Worm (Caenorhabditis elegans) whole organism, L1 larva: ENCODE measurements around the gene F26F2.7.

Source experiments
- C16A3.4 ChIP-seq: fragments of 150-350 bp; optimal IDR thresholded peaks from 2 replicates; lab custom pipeline; 2014; ENCODE audit warnings: missing biosample characterization, missing genetic modification characterization
- C34B4.2 ChIP-seq: sonication (generic microtip); optimal IDR thresholded peaks from 2 replicates; lab custom pipeline; 2017; ENCODE audit warnings: mild to moderate bottlenecking, missing genetic modification characterization, missing compliant biosample characterization
- F16B12.6 ChIP-seq: fragments of 150-350 bp; optimal IDR thresholded peaks from 2 replicates; lab custom pipeline; 2014; ENCODE audit warnings: missing biosample characterization, missing genetic modification characterization
- aha-1 ChIP-seq: fragments of 150-350 bp; optimal IDR thresholded peaks from 2 replicates; lab custom pipeline; 2014; ENCODE audit warnings: missing biosample characterization, missing genetic modification characterization
- aly-2 ChIP-seq: fragments of 150-350 bp; optimal IDR thresholded peaks from 2 replicates; lab custom pipeline; 2014; ENCODE audit warnings: missing biosample characterization, missing genetic modification characterization
- ama-1 ChIP-seq: fragments of 150-350 bp; optimal IDR thresholded peaks from 2 replicates; lab custom pipeline; 2014
- blmp-1 ChIP-seq: fragments of 150-350 bp; optimal IDR thresholded peaks from 2 replicates; lab custom pipeline; 2014; ENCODE audit warnings: missing biosample characterization, missing genetic modification characterization
- ceh-8 ChIP-seq: fragments of 200-800 bp; sonication (Bioruptor generic); optimal IDR thresholded peaks from 2 replicates; lab custom pipeline; 2018; ENCODE audit warnings: mild to moderate bottlenecking, missing genetic modification characterization, moderate library complexity, missing compliant biosample characterization
- ceh-82 ChIP-seq, 3 experiments: fragments of 150-350 bp in 1 of 3; sonication (generic microtip) in 2 of 3; optimal IDR thresholded peaks; 2 replicates each; lab custom pipeline; 2014 to 2017; ENCODE audit warnings: missing biosample characterization in 3 of 3, missing genetic modification characterization in 3 of 3
- ceh-88 ChIP-seq: fragments of 200-800 bp; sonication (Bioruptor generic); IDR thresholded peaks from 2 replicates; pipeline ENCODE4 v1.3.6; 2022; ENCODE audit warnings: missing genetic modification characterization, missing compliant biosample characterization
- ceh-90 ChIP-seq: sonication (generic microtip); optimal IDR thresholded peaks from 2 replicates; lab custom pipeline; 2016; ENCODE audit warnings: missing genetic modification characterization, missing compliant biosample characterization
- dpl-1 ChIP-seq, 3 experiments: fragments of 150-350 bp in 2 of 3; sonication (generic microtip) in 1 of 3; optimal IDR thresholded peaks; 2 replicates each; lab custom pipeline; 2014 to 2017; ENCODE audit warnings: missing biosample characterization in 3 of 3, missing genetic modification characterization in 3 of 3, missing genetic modification reagents in 3 of 3
- dsc-1 ChIP-seq: sonication (generic microtip); optimal IDR thresholded peaks from 2 replicates; lab custom pipeline; 2016; ENCODE audit warnings: mild to moderate bottlenecking, missing genetic modification characterization, missing compliant biosample characterization
- efl-1 ChIP-seq, 4 experiments: fragments of 150-350 bp; optimal IDR thresholded peaks in 3 of 4; peaks in 1 of 4; 1 replicate in 1 of 4; 2 replicates in 3 of 4; lab custom pipeline; 2014; ENCODE audit warnings: missing biosample characterization in 2 of 4, missing genetic modification characterization in 2 of 4, missing genetic modification reagents in 2 of 4
- egl-27 ChIP-seq, 2 experiments: fragments of 150-350 bp in 1 of 2; sonication (generic microtip); optimal IDR thresholded peaks; 3 replicates each; lab custom pipeline; 2017 to 2018; ENCODE audit warnings: missing biosample characterization in 2 of 2, missing genetic modification characterization in 2 of 2, missing genetic modification reagents in 2 of 2
- elt-3 ChIP-seq, 6 experiments: fragments of 150-350 bp in 1 of 6; sonication (generic microtip); optimal IDR thresholded peaks; 2 replicates each; lab custom pipeline; 2017 to 2018; ENCODE audit warnings: missing biosample characterization in 6 of 6, missing genetic modification characterization in 6 of 6, inconsistent platforms in 1 of 6
- fkh-10 ChIP-seq: sonication (generic microtip); optimal IDR thresholded peaks from 2 replicates; lab custom pipeline; 2017; ENCODE audit warnings: missing biosample characterization, missing genetic modification reagents, missing genetic modification characterization
- fkh-4 ChIP-seq: sonication (generic microtip); optimal IDR thresholded peaks from 2 replicates; lab custom pipeline; 2016; ENCODE audit warnings: missing compliant biosample characterization, missing genetic modification characterization, borderline replicate concordance
- fos-1 ChIP-seq: fragments of 150-350 bp; optimal IDR thresholded peaks from 2 replicates; lab custom pipeline; 2014; ENCODE audit warnings: missing biosample characterization, missing genetic modification characterization
- grh-1 ChIP-seq: fragments of 200-800 bp; sonication (Bioruptor generic); IDR thresholded peaks from 2 replicates; pipeline ENCODE4 v1.3.6; 2022; ENCODE audit warnings: missing genetic modification reagents, missing genetic modification characterization, missing compliant biosample characterization
- hlh-17 ChIP-seq: fragments of 200-800 bp; sonication (Bioruptor generic); optimal IDR thresholded peaks from 2 replicates; lab custom pipeline; 2018; ENCODE audit warnings: missing genetic modification characterization, mild to moderate bottlenecking, missing compliant biosample characterization, moderate library complexity, borderline replicate concordance
- lin-14 ChIP-seq: fragments of 200-800 bp; sonication (Bioruptor generic); optimal IDR thresholded peaks from 2 replicates; lab custom pipeline; 2018; ENCODE audit warnings: mild to moderate bottlenecking, missing genetic modification characterization, moderate library complexity, missing compliant biosample characterization
- lin-35 ChIP-seq, 2 experiments: fragments of 150-350 bp; optimal IDR thresholded peaks; 2 replicates each; lab custom pipeline; 2014; ENCODE audit warnings: missing biosample characterization in 2 of 2, missing genetic modification characterization in 2 of 2, missing genetic modification reagents in 2 of 2
- lir-3 ChIP-seq: sonication (generic microtip); optimal IDR thresholded peaks from 2 replicates; lab custom pipeline; 2016; ENCODE audit warnings: mild to moderate bottlenecking, missing genetic modification characterization, moderate library complexity, missing compliant biosample characterization; ENCODE audit not compliant: poor library complexity
- lsy-2 ChIP-seq, 2 experiments: fragments of 150-350 bp; optimal IDR thresholded peaks; 2 replicates each; lab custom pipeline; 2014; ENCODE audit warnings: missing biosample characterization in 2 of 2, missing genetic modification characterization in 2 of 2
- mab-9 ChIP-seq: fragments of 200-800 bp; sonication (Bioruptor generic); IDR thresholded peaks from 2 replicates; pipeline ENCODE4 v1.3.6; 2022; ENCODE audit warnings: missing genetic modification reagents, missing genetic modification characterization, missing compliant biosample characterization
- mdl-1 ChIP-seq, 2 experiments: fragments of 150-350 bp; optimal IDR thresholded peaks; 2 replicates each; lab custom pipeline; 2014 to 2017; ENCODE audit warnings: missing biosample characterization in 2 of 2, missing genetic modification characterization in 2 of 2, inconsistent platforms in 1 of 2
- mef-2 ChIP-seq: fragments of 150-350 bp; optimal IDR thresholded peaks from 2 replicates; lab custom pipeline; 2014; ENCODE audit warnings: missing biosample characterization, missing genetic modification characterization
- mep-1 ChIP-seq: fragments of 150-350 bp; optimal IDR thresholded peaks from 2 replicates; lab custom pipeline; 2014; ENCODE audit warnings: missing biosample characterization, missing genetic modification characterization
- nhr-11 ChIP-seq: fragments of 150-350 bp; optimal IDR thresholded peaks from 2 replicates; lab custom pipeline; 2014; ENCODE audit warnings: missing biosample characterization, missing genetic modification characterization
- nhr-12 ChIP-seq: sonication (generic microtip); optimal IDR thresholded peaks from 2 replicates; lab custom pipeline; 2017; ENCODE audit warnings: missing biosample characterization, missing genetic modification characterization
- nhr-19 ChIP-seq: fragments of 200-800 bp; sonication (Bioruptor generic); conservative IDR thresholded peaks from 2 replicates; pipeline ENCODE4 v1.3.6; 2022; ENCODE audit warnings: missing genetic modification characterization, missing compliant biosample characterization
- nhr-47 ChIP-seq: sonication (generic microtip); optimal IDR thresholded peaks from 2 replicates; lab custom pipeline; 2016; ENCODE audit warnings: mild to moderate bottlenecking, missing genetic modification characterization, moderate library complexity, missing compliant biosample characterization
- nhr-84 ChIP-seq: sonication (generic microtip); optimal IDR thresholded peaks from 2 replicates; lab custom pipeline; 2017; ENCODE audit warnings: missing biosample characterization, missing genetic modification characterization
- nhr-85 ChIP-seq: sonication (generic microtip); peaks from one replicate; lab custom pipeline; 2016; ENCODE audit warnings: missing genetic modification characterization, inconsistent platforms, missing compliant biosample characterization
- pag-3 ChIP-seq: sonication (generic microtip); optimal IDR thresholded peaks from 2 replicates; lab custom pipeline; 2017; ENCODE audit warnings: missing genetic modification characterization, mild to moderate bottlenecking, missing compliant biosample characterization, antibody characterized with exemption, borderline replicate concordance; ENCODE audit not compliant: insufficient read depth
- pqm-1 ChIP-seq: sonication (generic microtip); optimal IDR thresholded peaks from 3 replicates; lab custom pipeline; 2017; ENCODE audit warnings: missing biosample characterization, missing genetic modification characterization
- skn-1 ChIP-seq: fragments of 150-350 bp; optimal IDR thresholded peaks from 2 replicates; lab custom pipeline; 2014; ENCODE audit warnings: missing biosample characterization, missing genetic modification characterization
- snpc-4 ChIP-seq: fragments of 150-350 bp; optimal IDR thresholded peaks from 2 replicates; lab custom pipeline; 2014; ENCODE audit warnings: missing biosample characterization, missing genetic modification characterization
- snu-23 ChIP-seq: sonication (generic microtip); optimal IDR thresholded peaks from 2 replicates; lab custom pipeline; 2016; ENCODE audit warnings: missing genetic modification characterization, missing compliant biosample characterization
- tbx-2 ChIP-seq: sonication (generic microtip); optimal IDR thresholded peaks from 2 replicates; lab custom pipeline; 2016; ENCODE audit warnings: missing genetic modification characterization, missing compliant biosample characterization
- unc-130 ChIP-seq: fragments of 150-350 bp; optimal IDR thresholded peaks from 2 replicates; lab custom pipeline; 2017; ENCODE audit warnings: missing biosample characterization, missing genetic modification characterization, inconsistent platforms
- xbp-1 ChIP-seq: sonication (generic microtip); optimal IDR thresholded peaks from 2 replicates; lab custom pipeline; 2016; ENCODE audit warnings: missing genetic modification characterization, missing compliant biosample characterization
- zip-4 ChIP-seq: fragments of 200-800 bp; sonication (Bioruptor generic); optimal IDR thresholded peaks from 2 replicates; lab custom pipeline; 2018; ENCODE audit warnings: mild to moderate bottlenecking, missing genetic modification characterization, moderate library complexity, missing compliant biosample characterization
- ztf-11 ChIP-seq, 2 experiments: sonication (generic microtip); optimal IDR thresholded peaks; 2 replicates each; lab custom pipeline; 2016 to 2017; ENCODE audit warnings: missing genetic modification characterization in 2 of 2, missing biosample characterization in 1 of 2, missing compliant biosample characterization in 1 of 2
- ztf-4 ChIP-seq: fragments of 150-350 bp; optimal IDR thresholded peaks from 2 replicates; lab custom pipeline; 2014; ENCODE audit warnings: missing biosample characterization, missing genetic modification characterization

Gene F26F2.7

DNA sequence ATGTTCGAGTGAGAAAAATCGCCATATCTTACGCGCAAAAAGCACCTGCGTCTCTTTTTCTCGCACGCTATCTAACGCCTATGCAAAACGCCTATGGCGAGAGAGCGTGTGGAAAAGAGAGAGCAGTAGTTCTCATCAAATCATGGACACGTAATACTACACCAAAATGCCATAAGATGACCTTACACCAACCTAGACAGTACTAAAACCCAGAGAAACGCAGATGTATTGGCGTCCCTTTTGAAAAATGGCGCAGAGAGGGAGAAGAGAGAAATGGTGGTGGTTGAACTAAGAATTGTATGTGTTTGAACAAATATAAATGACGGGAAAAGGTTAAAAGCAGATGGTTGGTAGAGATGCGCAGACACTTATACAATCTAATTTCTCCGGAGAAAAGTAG lies 41.7 kb upstream of the F26F2.7 start, which contains the start of gene Y38H6C.16:
Gene Y38H6C.16, minus strand, starts transcription at position 293 of the 400 bp plus-strand sequence.
- TF ChIP-seq lsy-2 (tag; optimal IDR thresholded peaks at IDR 0.05; lab: Kevin White, UChicago): peak in 1 of 2 experiments; percentile 19
- no peak for TF ChIP-seq egl-27 (tag; optimal IDR thresholded peaks at IDR 0.05; lab: Kevin White, UChicago)
- no peak for TF ChIP-seq mef-2 (tag; lab: Kevin White, UChicago)
- TF ChIP-seq elt-3 (tag; optimal IDR thresholded peaks at IDR 0.05; lab: Kevin White, UChicago): no peak
- TF ChIP-seq skn-1 (tag; lab: Kevin White, UChicago): no peak
- no peak for TF ChIP-seq snpc-4 (tag; lab: Kevin White, UChicago)
- peak in 1 of 2 experiments; percentile 20 for TF ChIP-seq lin-35 (GFP tag; optimal IDR thresholded peaks at IDR 0.05; lab: Kevin White, UChicago)
- TF ChIP-seq aly-2 (tag; lab: Kevin White, UChicago): no peak
- TF ChIP-seq blmp-1 (tag; lab: Kevin White, UChicago): peak; percentile 67
- TF ChIP-seq ceh-8: no peak
- TF ChIP-seq hlh-17 (GFP tag; lab: Kevin White, UChicago): no peak
- peak; percentile 12 to 19 for TF ChIP-seq efl-1 (optimal IDR thresholded peaks at IDR 0.05; lab: Kevin White, UChicago)
- peak in 1 of 2 experiments; percentile 83 for TF ChIP-seq efl-1 (GFP tag; optimal IDR thresholded peaks at IDR 0.05 in 1 of 2; lab: Kevin White, UChicago)
- no peak for TF ChIP-seq aha-1 (tag; lab: Kevin White, UChicago)
- no peak for TF ChIP-seq nhr-19 (GFP tag; lab: Robert Waterston, UW)
- peak; percentile 16 for TF ChIP-seq F16B12.6 (tag; lab: Kevin White, UChicago)
- peak; percentile 21 for TF ChIP-seq snu-23 (GFP tag; lab: Kevin White, UChicago)
- TF ChIP-seq nhr-85: peak; percentile 73
- TF ChIP-seq C34B4.2 (tag; lab: Kevin White, UChicago): no peak
- TF ChIP-seq lin-14 (GFP tag; lab: Kevin White, UChicago): no peak
- TF ChIP-seq ztf-11 (tag; optimal IDR thresholded peaks at IDR 0.05; lab: Kevin White, UChicago): no peak
- peak; percentile 13 for TF ChIP-seq nhr-47 (tag; lab: Kevin White, UChicago)
- TF ChIP-seq dsc-1 (tag; lab: Kevin White, UChicago): no peak
- no peak for TF ChIP-seq nhr-12
- peak; percentile 25 for TF ChIP-seq mep-1 (tag; lab: Kevin White, UChicago)
- TF ChIP-seq zip-4 (GFP tag; lab: Kevin White, UChicago): no peak
- TF ChIP-seq lir-3: no peak
- no peak for TF ChIP-seq ceh-88 (GFP tag; lab: Robert Waterston, UW)
- no peak for TF ChIP-seq pqm-1 (tag; lab: Kevin White, UChicago)
- TF ChIP-seq grh-1 (GFP tag; lab: Robert Waterston, UW): no peak
- TF ChIP-seq xbp-1 (tag; lab: Kevin White, UChicago): peak; percentile 14
- TF ChIP-seq ceh-90 (tag; lab: Kevin White, UChicago): no peak
- TF ChIP-seq dpl-1 (GFP tag; optimal IDR thresholded peaks at IDR 0.05; lab: Kevin White, UChicago): peak in 1 of 3 experiments; percentile 25
- TF ChIP-seq fkh-10 (GFP tag; lab: Kevin White, UChicago): no peak

ce11 chrV:20544092-20544491 lies 36.7 kb upstream of the F26F2.7 start, which contains the start of gene slc-36.3:
slc-36.3 (minus strand) TSS chrV:20544192.
- no peak for TF ChIP-seq fkh-10 (GFP tag; lab: Kevin White, UChicago)
- TF ChIP-seq mdl-1 (tag; optimal IDR thresholded peaks at IDR 0.05; lab: Kevin White, UChicago): no peak
- TF ChIP-seq lir-3: no peak
- TF ChIP-seq unc-130: no peak
- TF ChIP-seq aly-2 (tag; lab: Kevin White, UChicago): no peak
- no peak for TF ChIP-seq nhr-11 (tag; lab: Kevin White, UChicago)
- no peak for TF ChIP-seq pag-3 (tag; lab: Kevin White, UChicago)
- no peak for TF ChIP-seq aha-1 (tag; lab: Kevin White, UChicago)
- no peak for TF ChIP-seq fos-1
- TF ChIP-seq ztf-4 (tag; lab: Kevin White, UChicago): no peak
- no peak for TF ChIP-seq nhr-84 (tag; lab: Kevin White, UChicago)
- no peak for TF ChIP-seq ceh-82 (tag; optimal IDR thresholded peaks at IDR 0.05; lab: Kevin White, UChicago)
- TF ChIP-seq mep-1 (tag; lab: Kevin White, UChicago): no peak
- TF ChIP-seq mab-9 (GFP tag; lab: Robert Waterston, UW): no peak
- TF ChIP-seq C16A3.4 (tag; lab: Kevin White, UChicago): no peak
- no peak for TF ChIP-seq ceh-8
- TF ChIP-seq fkh-4: no peak
- TF ChIP-seq ama-1 (lab: Kevin White, UChicago): no peak
- no peak for TF ChIP-seq tbx-2
- TF ChIP-seq, all 84 proteins: peak for 0
